Fruit fly (Drosophila melanogaster): ENCODE measurements around the gene CG32333.
A peak's percentile ranks its signal among the peaks of the same experiment; 100 is the strongest.

DNA sequence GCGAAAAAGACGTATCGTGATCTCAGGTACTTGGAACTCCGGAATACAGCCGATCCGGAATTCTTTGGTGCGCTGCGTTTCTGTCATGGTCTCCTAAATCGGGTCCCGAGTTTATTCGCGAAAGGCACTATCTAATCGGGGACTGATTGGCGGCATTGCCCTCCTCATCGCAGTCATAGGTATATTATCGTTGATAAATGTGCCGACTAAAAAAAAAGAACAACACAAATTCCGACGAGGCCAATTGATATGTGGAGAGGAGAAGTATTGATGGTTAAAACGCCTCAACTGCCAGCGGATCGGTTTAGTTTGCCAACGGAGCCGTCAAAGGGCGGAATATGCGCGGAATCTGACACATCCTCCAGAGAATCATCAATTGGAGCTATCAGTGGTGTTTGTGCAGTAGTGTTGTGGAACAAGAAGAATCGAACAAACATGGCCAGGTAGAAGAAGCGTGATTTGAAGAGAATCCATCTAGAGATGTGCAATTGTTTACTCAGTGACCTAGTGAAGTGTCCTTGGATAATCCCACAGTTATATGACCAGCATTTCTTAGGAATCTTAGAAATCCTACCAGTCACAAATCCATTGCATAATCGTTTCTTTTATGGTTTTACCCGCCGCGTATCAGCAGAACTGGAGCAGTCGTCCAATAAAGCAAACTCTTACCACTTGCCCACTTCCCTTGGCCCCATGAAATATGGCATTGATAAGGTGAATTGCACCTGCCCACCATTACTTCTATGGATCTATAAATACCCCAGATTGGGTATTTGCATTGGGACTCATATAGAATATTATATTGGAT, 49.3 kb downstream of the CG32333 start:
- no peak for TF ChIP-seq CG12768 (GFP tag; optimal IDR thresholded peaks at IDR 0.05)
- TF ChIP-seq Crg-1 (GFP tag; optimal IDR thresholded peaks at IDR 0.05), result no peak
- TF ChIP-seq cic (GFP tag; optimal IDR thresholded peaks at IDR 0.05), result peak; percentile 32
- TF ChIP-seq CG7101 (tag; optimal IDR thresholded peaks at IDR 0.05), result no peak
- no peak for TF ChIP-seq tj (GFP tag; optimal IDR thresholded peaks at IDR 0.05)
- TF ChIP-seq cnc (optimal IDR thresholded peaks at IDR 0.05), result no peak
- no peak for TF ChIP-seq CG1620 (GFP tag; optimal IDR thresholded peaks at IDR 0.05)
- TF ChIP-seq pad (GFP tag; optimal IDR thresholded peaks at IDR 0.05), result no peak
- TF ChIP-seq Hr96 (GFP tag; optimal IDR thresholded peaks at IDR 0.05), result no peak
- no peak for TF ChIP-seq CG7045 (GFP tag; optimal IDR thresholded peaks at IDR 0.05)
- TF ChIP-seq CG33017 (tag; optimal IDR thresholded peaks at IDR 0.05), result no peak

Data from whole organism, adult.